Worm (Caenorhabditis elegans) whole organism, L1 larva: ENCODE results near the gene F16B12.1.

ENCODE experiments used
- C04F5.9 ChIP-seq: sonication (generic microtip); optimal IDR thresholded peaks from 2 replicates; lab custom pipeline; 2016; ENCODE audit warnings: missing genetic modification characterization, missing compliant biosample characterization
- nhr-12 ChIP-seq: sonication (generic microtip); optimal IDR thresholded peaks from 2 replicates; lab custom pipeline; 2017; ENCODE audit warnings: missing biosample characterization, missing genetic modification characterization
- nhr-28 ChIP-seq: fragments of 150-350 bp; optimal IDR thresholded peaks from 2 replicates; lab custom pipeline; 2014; ENCODE audit warnings: missing biosample characterization, missing genetic modification characterization
- ztf-4 ChIP-seq: fragments of 150-350 bp; optimal IDR thresholded peaks from 2 replicates; lab custom pipeline; 2014; ENCODE audit warnings: missing biosample characterization, missing genetic modification characterization

- TF ChIP-seq C04F5.9 (tag; lab: Kevin White, UChicago) (no peak), nhr-28 (no peak), ztf-4 (tag; lab: Kevin White, UChicago) (no peak), nhr-12 (tag; lab: Kevin White, UChicago) (no peak)
Measured at ce11 chrX:14056527-14056926, 28.8 kb upstream of the F16B12.1 start.
